Worm (Caenorhabditis elegans) whole organism, midembryonic: ENCODE results near the gene K11H3.2.

Source experiments
- T22C8.4 ChIP-seq: fragments of 200-800 bp; sonication (Bioruptor generic); IDR thresholded peaks from 2 replicates; pipeline ENCODE4 v1.3.6; 2022; ENCODE audit warnings: missing genetic modification characterization, missing compliant biosample characterization
- cog-1 ChIP-seq: sonication (generic microtip); optimal IDR thresholded peaks from 2 replicates; lab custom pipeline; 2016; ENCODE audit warnings: missing genetic modification characterization, missing compliant biosample characterization
- flt-1 ChIP-seq: fragments of 200-800 bp; sonication (Bioruptor generic); IDR thresholded peaks from 2 replicates; pipeline ENCODE4 v1.3.6; 2022; ENCODE audit warnings: missing genetic modification characterization, missing compliant biosample characterization
- klf-2 ChIP-seq: fragments of 200-800 bp; sonication (Bioruptor generic); conservative IDR thresholded peaks from 2 replicates; pipeline ENCODE4 v1.3.6; 2022; ENCODE audit warnings: missing genetic modification reagents, missing genetic modification characterization, missing compliant biosample characterization
- med-1 ChIP-seq: sonication (generic microtip); optimal IDR thresholded peaks from 2 replicates; lab custom pipeline; 2017; ENCODE audit warnings: missing genetic modification characterization, mild to moderate bottlenecking, missing compliant biosample characterization, antibody characterized with exemption, missing genetic modification reagents; ENCODE audit not compliant: insufficient read depth
- ref-1 ChIP-seq: fragments of 200-800 bp; sonication (Bioruptor generic); conservative IDR thresholded peaks from 2 replicates; pipeline ENCODE4 v1.3.6; 2022; ENCODE audit warnings: missing genetic modification reagents, missing genetic modification characterization, missing compliant biosample characterization
- tab-1 ChIP-seq: fragments of 200-800 bp; sonication (Bioruptor generic); IDR thresholded peaks from 2 replicates; pipeline ENCODE4 v1.3.6; 2022; ENCODE audit warnings: missing genetic modification characterization, missing compliant biosample characterization
- ztf-23 ChIP-seq: fragments of 200-800 bp; sonication (Bioruptor generic); IDR thresholded peaks from 2 replicates; pipeline ENCODE4 v1.3.6; 2022; ENCODE audit warnings: missing genetic modification reagents, missing genetic modification characterization, missing compliant biosample characterization
- ztf-29 ChIP-seq: fragments of 200-800 bp; sonication (Bioruptor generic); IDR thresholded peaks from 2 replicates; pipeline ENCODE4 v1.3.6; 2022; ENCODE audit warnings: missing genetic modification reagents, missing genetic modification characterization, missing compliant biosample characterization

The K11H3.2 gene

ce11 chrIII:9850877-9851276 is 4.7 kb downstream of the K11H3.2 start:
- TF ChIP-seq ztf-23 (GFP tag; lab: Robert Waterston, UW) (no peak), flt-1 (GFP tag; lab: Robert Waterston, UW) (no peak), cog-1 (tag; lab: Kevin White, UChicago) (no peak), ref-1 (no peak), ztf-29 (no peak), T22C8.4 (GFP tag; lab: Robert Waterston, UW) (no peak), tab-1 (GFP tag; lab: Robert Waterston, UW) (no peak), med-1 (no peak), klf-2 (GFP tag; lab: Robert Waterston, UW) (no peak)

DNA sequence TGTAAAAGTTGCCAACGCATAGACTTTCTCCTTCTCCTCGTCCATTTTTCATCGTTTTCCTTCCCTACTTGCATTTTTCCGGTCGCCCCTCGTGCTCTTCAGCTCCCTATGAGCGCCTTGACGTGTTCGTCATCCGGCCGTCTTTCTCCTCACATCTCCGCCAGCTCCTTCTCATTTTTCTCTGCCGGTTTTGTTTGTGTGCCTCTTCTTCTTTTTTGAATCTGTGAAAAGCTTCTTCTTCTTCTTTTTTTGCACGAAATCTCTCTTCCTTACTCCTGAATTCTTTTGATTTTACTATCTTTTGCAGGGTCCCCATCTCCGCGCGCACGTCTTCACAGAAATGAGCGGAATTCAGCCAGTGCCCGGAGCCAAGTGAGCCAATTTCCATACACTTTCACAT is 5.4 kb downstream of the K11H3.2 start, which contains the start of gene K11H3.3:
TSS of gene K11H3.3 (plus strand) at position 308 of the 400 bp plus-strand sequence.
- TF ChIP-seq ref-1 (no peak), ztf-23 (GFP tag; lab: Robert Waterston, UW) (no peak), cog-1 (tag; lab: Kevin White, UChicago) (no peak), med-1 (no peak), T22C8.4 (GFP tag; lab: Robert Waterston, UW) (no peak)

DNA sequence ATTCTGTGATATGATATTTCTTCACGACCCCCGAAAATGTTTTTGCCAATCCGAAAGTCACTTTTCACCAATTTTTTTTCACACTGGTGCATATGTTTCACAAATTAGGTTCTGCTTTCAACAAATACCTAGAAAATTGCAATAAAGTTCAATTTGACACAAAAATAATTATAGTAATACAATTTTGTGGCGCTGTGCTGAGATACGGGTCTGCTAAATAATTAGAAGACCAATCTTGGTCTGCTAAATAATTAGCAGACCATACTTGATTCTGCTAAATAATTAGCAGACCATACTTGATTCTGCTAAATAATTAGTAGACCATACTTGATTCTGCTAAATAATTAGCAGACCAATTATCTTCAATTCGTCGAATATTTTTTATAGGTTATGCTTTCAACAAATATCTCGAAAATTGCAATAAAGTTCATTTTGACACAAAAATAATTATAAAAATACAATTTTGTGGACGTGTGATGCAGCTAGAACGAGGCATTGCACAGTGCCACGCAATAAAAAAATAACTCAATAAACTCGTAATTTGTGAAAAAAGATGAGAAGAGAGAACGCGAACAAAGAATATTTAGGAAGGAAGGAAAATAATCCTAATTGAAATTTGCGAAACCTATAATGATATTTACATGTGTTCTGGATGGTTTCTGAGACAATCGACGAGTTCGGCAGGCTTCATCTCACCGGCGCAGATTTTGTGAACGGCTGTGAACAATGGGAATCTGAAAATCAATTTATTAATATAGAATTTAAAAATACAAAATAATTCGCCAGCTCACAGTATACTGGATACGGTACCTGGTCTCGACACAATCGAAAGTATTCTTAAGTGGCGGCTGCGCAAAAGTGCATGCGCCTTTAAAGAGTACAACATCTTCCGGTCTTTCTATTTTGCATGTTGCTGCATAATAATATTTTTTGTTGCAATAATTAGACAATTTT is 7.8 kb downstream of the K11H3.2 start:
- no peak for TF ChIP-seq ref-1
- no peak for TF ChIP-seq klf-2 (GFP tag; lab: Robert Waterston, UW)
- TF ChIP-seq tab-1 (GFP tag; lab: Robert Waterston, UW) = no peak
- no peak for TF ChIP-seq med-1
- no peak for TF ChIP-seq ztf-23 (GFP tag; lab: Robert Waterston, UW)
- TF ChIP-seq ztf-29 = no peak
- no peak for TF ChIP-seq flt-1 (GFP tag; lab: Robert Waterston, UW)
- no peak for TF ChIP-seq cog-1 (tag; lab: Kevin White, UChicago)
- no peak for TF ChIP-seq T22C8.4 (GFP tag; lab: Robert Waterston, UW)

ce11 chrIII:9854960-9855359 is 8.8 kb downstream of the K11H3.2 start:
- no peak for TF ChIP-seq med-1
- TF ChIP-seq T22C8.4 (GFP tag; lab: Robert Waterston, UW) = no peak
- no peak for TF ChIP-seq cog-1 (tag; lab: Kevin White, UChicago)
- TF ChIP-seq tab-1 (GFP tag; lab: Robert Waterston, UW) = no peak
- no peak for TF ChIP-seq ztf-29
- TF ChIP-seq klf-2 (GFP tag; lab: Robert Waterston, UW) = no peak
- TF ChIP-seq ztf-23 (GFP tag; lab: Robert Waterston, UW) = no peak
- TF ChIP-seq flt-1 (GFP tag; lab: Robert Waterston, UW) = no peak
- no peak for TF ChIP-seq ref-1

DNA sequence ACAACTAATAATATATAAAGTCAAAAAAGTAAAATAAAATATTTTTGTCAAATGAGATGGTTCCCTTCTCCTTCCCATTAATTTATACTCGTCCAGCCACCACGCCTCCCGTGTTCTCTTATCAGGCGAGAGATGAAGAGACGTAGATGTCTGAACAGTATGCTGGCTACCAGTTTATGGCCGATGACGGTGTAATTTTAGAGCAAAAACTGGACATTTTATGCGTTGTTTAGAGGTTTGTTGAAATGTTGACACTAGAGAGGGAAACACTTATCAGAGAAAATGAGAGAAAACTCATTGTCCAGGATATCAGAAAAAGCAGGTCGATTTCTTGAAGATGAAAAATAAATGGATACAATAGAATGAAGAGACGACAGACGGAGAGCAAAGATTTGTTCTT is 10.9 kb downstream of the K11H3.2 start:
- TF ChIP-seq ref-1 = no peak
- TF ChIP-seq ztf-23 (GFP tag; lab: Robert Waterston, UW) = no peak
- TF ChIP-seq klf-2 (GFP tag; lab: Robert Waterston, UW) = no peak
- TF ChIP-seq flt-1 (GFP tag; lab: Robert Waterston, UW) = no peak
- TF ChIP-seq med-1 = no peak
- TF ChIP-seq cog-1 (tag; lab: Kevin White, UChicago) = no peak
- no peak for TF ChIP-seq T22C8.4 (GFP tag; lab: Robert Waterston, UW)

DNA sequence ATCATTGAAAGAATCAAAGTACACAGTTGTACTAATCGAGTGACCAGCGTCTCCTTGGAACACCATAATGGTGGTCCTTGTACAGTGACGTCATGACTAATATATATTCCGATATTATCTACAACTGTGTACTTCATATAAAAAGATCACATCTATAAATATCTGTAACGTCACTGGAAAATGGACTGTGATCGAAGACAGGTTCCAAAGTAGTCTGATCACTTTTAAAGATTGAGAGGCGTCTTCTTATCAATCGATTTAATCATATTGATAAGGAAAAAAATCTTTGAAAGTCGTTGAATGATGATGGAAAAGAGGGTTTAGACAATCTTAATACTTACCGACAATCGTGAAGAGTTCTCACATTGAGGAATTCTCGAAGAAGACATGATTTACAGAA is 11.9 kb downstream of the K11H3.2 start:
- TF ChIP-seq T22C8.4 (GFP tag; lab: Robert Waterston, UW) (no peak), ref-1 (no peak), klf-2 (GFP tag; lab: Robert Waterston, UW) (no peak), ztf-23 (GFP tag; lab: Robert Waterston, UW) (no peak), cog-1 (tag; lab: Kevin White, UChicago) (no peak), med-1 (no peak), tab-1 (GFP tag; lab: Robert Waterston, UW) (no peak), ztf-29 (no peak), flt-1 (GFP tag; lab: Robert Waterston, UW) (no peak)

- TF ChIP-seq tab-1 (GFP tag; lab: Robert Waterston, UW) (no peak), med-1 (no peak), flt-1 (GFP tag; lab: Robert Waterston, UW) (no peak), ztf-23 (GFP tag; lab: Robert Waterston, UW) (no peak), klf-2 (GFP tag; lab: Robert Waterston, UW) (no peak), ztf-29 (no peak), ref-1 (no peak), cog-1 (tag; lab: Kevin White, UChicago) (no peak), T22C8.4 (GFP tag; lab: Robert Waterston, UW) (no peak)
These were observed 13.1 kb downstream of the K11H3.2 start, which contains the start of gene gpdh-2 for ce11 chrIII:9859133-9859775. Gene gpdh-2, minus strand, starts transcription at chrIII:9859183.

ce11 chrIII:9860201-9860780 is 14.1 kb downstream of the K11H3.2 start, which contains the start of gene twk-48:
Gene twk-48, plus strand, starts transcription at chrIII:9860730.
- no peak for TF ChIP-seq cog-1 (tag; lab: Kevin White, UChicago)
- TF ChIP-seq T22C8.4 (GFP tag; lab: Robert Waterston, UW) = no peak
- no peak for TF ChIP-seq tab-1 (GFP tag; lab: Robert Waterston, UW)
- no peak for TF ChIP-seq ref-1
- no peak for TF ChIP-seq klf-2 (GFP tag; lab: Robert Waterston, UW)
- no peak for TF ChIP-seq ztf-29
- no peak for TF ChIP-seq med-1
